Fruit fly (Drosophila melanogaster) whole organism: ENCODE measurements around the gene CG31730.
"Not testable (repeated sequence)": the region's sequence is repeated elsewhere in the genome, so short reads cannot be mapped to it uniquely, and the experiment has no call there.

ENCODE experiments used
- CG8478 ChIP-seq: fragments of >200 bp; optimal IDR thresholded peaks from 2 replicates; lab custom pipeline; 2018; ENCODE audit warnings: inconsistent platforms
- Dll ChIP-seq: fragments of >200 bp; optimal IDR thresholded peaks from 2 replicates; lab custom pipeline; 2017
- pan ChIP-seq: fragments of >200 bp; optimal IDR thresholded peaks from 2 replicates; lab custom pipeline; 2017
- usp ChIP-seq: fragments of >200 bp; optimal IDR thresholded peaks from 2 replicates; lab custom pipeline; 2017; ENCODE audit warnings: missing biosample characterization, missing genetic modification characterization, mixed read lengths

The CG31730 gene

DNA sequence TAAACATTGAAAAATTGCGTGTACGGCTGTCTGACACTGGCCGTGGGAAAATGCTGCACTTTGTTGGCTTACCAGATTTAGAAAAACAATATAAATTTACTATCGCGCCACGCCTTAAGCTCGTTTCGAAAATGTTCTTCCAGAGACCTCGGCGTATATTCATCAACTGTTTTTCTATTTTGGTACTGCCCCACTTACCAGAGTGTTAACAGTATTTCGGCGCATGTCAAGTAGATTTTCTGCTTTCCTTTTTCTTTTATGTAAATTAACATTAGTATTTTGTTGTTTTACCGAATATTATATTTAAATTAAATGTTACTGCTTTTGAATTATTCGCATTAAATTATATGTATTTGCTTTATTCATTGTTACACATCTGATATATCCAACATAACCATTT, 44.5 kb downstream of the CG31730 start, which contains the start of gene kek4:
Gene kek4 (minus strand): TSS at position 341 of the 400 bp plus-strand sequence.
- no peak for TF ChIP-seq pan (lab: Kevin White, UChicago)

dm6 chr2L:13211764-13212265, 47.7 kb downstream of the CG31730 start, which contains the start of gene CG15482:
Gene CG15482, minus strand, starts transcription at chr2L:13211814.
- TF ChIP-seq usp (GFP tag; lab: Kevin White, UChicago); Dll (lab: Kevin White, UChicago); CG8478 (lab: Kevin White, UChicago): not testable (repeated sequence)
